Worm (Caenorhabditis elegans): ENCODE results near the gene clec-65.

DNA sequence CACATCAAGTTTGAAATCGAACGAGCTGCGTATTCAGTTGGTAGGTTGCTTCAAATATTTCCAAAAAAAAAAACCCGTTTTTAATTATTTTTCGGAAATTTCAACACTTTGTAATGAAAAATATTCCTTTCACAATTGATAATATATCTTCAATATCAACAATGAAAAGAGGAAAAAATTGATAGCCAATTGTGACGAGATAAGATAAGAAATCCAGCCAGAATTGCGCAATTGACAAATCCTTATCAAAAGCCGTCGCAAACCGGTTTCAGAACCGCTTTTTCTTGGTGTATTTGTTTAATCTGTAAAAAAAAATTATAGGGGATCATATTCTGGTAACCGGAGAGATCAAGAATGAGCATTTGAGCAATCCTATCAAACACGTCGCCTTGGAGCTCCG, 41.4 kb downstream of the clec-65 start:
- no peak for TF ChIP-seq F39B2.1 (GFP tag; IDR thresholded peaks at IDR 0.05)
- no peak for TF ChIP-seq bed-2 (GFP tag; IDR thresholded peaks at IDR 0.05)
- TF ChIP-seq aptf-3 (GFP tag; IDR thresholded peaks at IDR 0.05) = no peak
